Fruit fly (Drosophila melanogaster): ENCODE results near the gene CG46460.

Gene CG46460

dm6 chr3L:4228187-4228836, 1.2 kb upstream of the CG46460 start:
- TF ChIP-seq CG17801 (GFP tag; optimal IDR thresholded peaks at IDR 0.05; ENCODE audit: partially characterized antibody), result peak; percentile 57

dm6 chr3L:4225647-4226470, 1.2 kb downstream of the CG46460 start:
- TF ChIP-seq CG17801 (GFP tag; optimal IDR thresholded peaks at IDR 0.05; ENCODE audit: partially characterized antibody), result no peak

- no peak for TF ChIP-seq CG17801 (GFP tag; optimal IDR thresholded peaks at IDR 0.05; ENCODE audit: partially characterized antibody)
Observed at dm6 chr3L:4221792-4222191, 5.3 kb downstream of the CG46460 start.

- no peak for TF ChIP-seq CG17801 (GFP tag; optimal IDR thresholded peaks at IDR 0.05; ENCODE audit: partially characterized antibody)
Observed at dm6 chr3L:4221226-4221770, 5.8 kb downstream of the CG46460 start.

- no peak for TF ChIP-seq CG17801 (GFP tag; optimal IDR thresholded peaks at IDR 0.05; ENCODE audit: partially characterized antibody)
Observed at dm6 chr3L:4220679-4221078, 6.4 kb downstream of the CG46460 start.

- TF ChIP-seq CG17801 (GFP tag; optimal IDR thresholded peaks at IDR 0.05; ENCODE audit: partially characterized antibody), result no peak
Observed at dm6 chr3L:4219291-4220228, 7.5 kb downstream of the CG46460 start.

dm6 chr3L:4215079-4215478, 12.0 kb downstream of the CG46460 start, which contains the start of gene Cpr64Ad:
Gene Cpr64Ad, plus strand, starts transcription at chr3L:4215379.
- TF ChIP-seq CG17801 (GFP tag; optimal IDR thresholded peaks at IDR 0.05; ENCODE audit: partially characterized antibody), result no peak

- no peak for TF ChIP-seq CG17801 (GFP tag; optimal IDR thresholded peaks at IDR 0.05; ENCODE audit: partially characterized antibody)
Observed at dm6 chr3L:4212815-4213214, 14.3 kb downstream of the CG46460 start, which contains the start of gene Cpr64Ac. Gene Cpr64Ac, minus strand, starts transcription at chr3L:4212915.

- TF ChIP-seq CG17801 (GFP tag; optimal IDR thresholded peaks at IDR 0.05; ENCODE audit: partially characterized antibody), result no peak
Observed at dm6 chr3L:4211440-4211839, 15.7 kb downstream of the CG46460 start, which contains the start of gene Cpr64Ab. Gene Cpr64Ab, minus strand, starts transcription at chr3L:4211540.

- TF ChIP-seq CG17801 (GFP tag; optimal IDR thresholded peaks at IDR 0.05; ENCODE audit: partially characterized antibody), result no peak
Observed at dm6 chr3L:4209731-4210130, 17.4 kb downstream of the CG46460 start.

dm6 chr3L:4209078-4209477, 18.0 kb downstream of the CG46460 start, which contains the start of gene Cpr64Aa:
Gene Cpr64Aa, minus strand, starts transcription at chr3L:4209178.
- no peak for TF ChIP-seq CG17801 (GFP tag; optimal IDR thresholded peaks at IDR 0.05; ENCODE audit: partially characterized antibody)

dm6 chr3L:4204867-4205266, 22.2 kb downstream of the CG46460 start:
- no peak for TF ChIP-seq CG17801 (GFP tag; optimal IDR thresholded peaks at IDR 0.05; ENCODE audit: partially characterized antibody)

dm6 chr3L:4204239-4204638, 22.9 kb downstream of the CG46460 start, which contains the start of gene CG15005:
Gene CG15005, minus strand, starts transcription at chr3L:4204339.
- no peak for TF ChIP-seq CG17801 (GFP tag; optimal IDR thresholded peaks at IDR 0.05; ENCODE audit: partially characterized antibody)

All from ovary, adult (tissue).